Fruit fly (Drosophila melanogaster): Measurements from ENCODE around the gene dock.

dock gene

DNA sequence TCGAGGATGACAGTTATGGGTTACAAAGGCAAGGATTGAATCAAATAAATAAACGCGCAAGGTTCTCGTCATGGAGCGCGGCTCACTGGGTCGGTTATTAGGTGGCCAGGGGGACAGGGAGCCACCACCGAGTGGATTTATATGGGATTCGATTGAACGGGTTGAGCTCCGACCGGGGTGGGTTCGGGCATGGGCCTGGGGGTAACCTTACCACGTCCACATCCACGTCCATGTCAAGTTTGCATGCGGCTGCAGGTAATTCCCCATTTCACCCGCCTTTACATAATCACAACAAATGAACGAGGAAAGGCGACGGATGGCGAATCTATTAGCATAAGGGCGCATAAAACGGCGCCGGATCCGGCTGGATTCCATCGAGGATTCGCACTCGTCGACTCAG is 34.1 kb downstream of the dock start, which contains the start of gene CG13950:
TSS of gene CG13950 (plus strand) at position 301 of the 400 bp plus-strand sequence.
- TF ChIP-seq jim (GFP tag; optimal IDR thresholded peaks at IDR 0.05) (no peak), Vsx2 (GFP tag; optimal IDR thresholded peaks at IDR 0.05; ENCODE audit: partially characterized antibody) (no peak), foxo (GFP tag; optimal IDR thresholded peaks at IDR 0.05) (no peak), Sp1 (GFP tag; optimal IDR thresholded peaks at IDR 0.05) (no peak), rgr (GFP tag; optimal IDR thresholded peaks at IDR 0.05) (no peak), tai (GFP tag; optimal IDR thresholded peaks at IDR 0.05) (no peak), br (GFP tag; optimal IDR thresholded peaks at IDR 0.05) (no peak), pan (optimal IDR thresholded peaks at IDR 0.05) (no peak), fru (GFP tag; optimal IDR thresholded peaks at IDR 0.05) (no peak), sage (GFP tag; optimal IDR thresholded peaks at IDR 0.05) (no peak), dsf (GFP tag; optimal IDR thresholded peaks at IDR 0.05; ENCODE audit: borderline replicate concordance) (no peak), Rel (GFP tag; optimal IDR thresholded peaks at IDR 0.05) (no peak), Rel (tag; optimal IDR thresholded peaks at IDR 0.05) (no peak), OdsH (GFP tag; optimal IDR thresholded peaks at IDR 0.05) (no peak)

DNA sequence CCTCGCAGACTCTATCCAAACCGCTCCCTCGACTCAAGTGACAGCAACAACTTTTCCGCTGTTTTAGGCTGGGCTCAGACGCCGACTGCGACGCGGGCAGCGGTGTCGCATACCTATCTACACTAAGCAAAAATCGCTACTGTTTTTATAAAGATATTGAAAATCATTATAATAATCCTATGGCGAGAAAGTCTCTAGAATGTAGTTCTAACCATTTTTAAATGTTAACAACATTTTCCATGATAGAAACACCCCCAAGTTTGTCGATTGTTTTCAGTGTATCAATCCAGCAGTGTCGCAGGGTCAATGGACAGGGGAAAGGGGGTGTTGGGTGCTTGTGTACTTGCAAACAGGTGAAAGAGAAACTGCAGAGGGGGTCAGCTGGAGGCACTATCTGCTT is 40.1 kb downstream of the dock start:
- peak; percentile 92 for TF ChIP-seq dsf (GFP tag; optimal IDR thresholded peaks at IDR 0.05; ENCODE audit: borderline replicate concordance)
- peak; percentile 99 for TF ChIP-seq ey (GFP tag; optimal IDR thresholded peaks at IDR 0.05)
- TF ChIP-seq foxo (GFP tag; optimal IDR thresholded peaks at IDR 0.05): peak; percentile 96 to 99
- no peak for TF ChIP-seq usp (GFP tag; optimal IDR thresholded peaks at IDR 0.05)
- TF ChIP-seq dmrt93B (GFP tag; optimal IDR thresholded peaks at IDR 0.05): peak; percentile 93
- peak; percentile 92 for TF ChIP-seq GATAd (GFP tag; optimal IDR thresholded peaks at IDR 0.05)
- TF ChIP-seq Hr78 (GFP tag; optimal IDR thresholded peaks at IDR 0.05): no peak
- TF ChIP-seq Vsx2 (GFP tag; optimal IDR thresholded peaks at IDR 0.05; ENCODE audit: partially characterized antibody): no peak
- TF ChIP-seq HLH106 (tag; optimal IDR thresholded peaks at IDR 0.05): peak; percentile 98
- TF ChIP-seq lola (GFP tag; optimal IDR thresholded peaks at IDR 0.05): no peak
- peak; percentile 99 for TF ChIP-seq fru (GFP tag; optimal IDR thresholded peaks at IDR 0.05)
- TF ChIP-seq sage (GFP tag; optimal IDR thresholded peaks at IDR 0.05): peak; percentile 98
- peak; percentile 96 for TF ChIP-seq sv (GFP tag; optimal IDR thresholded peaks at IDR 0.05)
- TF ChIP-seq Mio (GFP tag; optimal IDR thresholded peaks at IDR 0.05): peak; percentile 88
- no peak for TF ChIP-seq Dfd (GFP tag; optimal IDR thresholded peaks at IDR 0.05)
- no peak for TF ChIP-seq pan (optimal IDR thresholded peaks at IDR 0.05)
- TF ChIP-seq OdsH (GFP tag; optimal IDR thresholded peaks at IDR 0.05): peak; percentile 98
- TF ChIP-seq brk (GFP tag; optimal IDR thresholded peaks at IDR 0.05): peak; percentile 97
- peak; percentile 97 for TF ChIP-seq CG32264 (GFP tag; optimal IDR thresholded peaks at IDR 0.05)
- TF ChIP-seq Myc (optimal IDR thresholded peaks at IDR 0.05): no peak
- peak; percentile 95 for TF ChIP-seq CG9705 (GFP tag; optimal IDR thresholded peaks at IDR 0.05)
- TF ChIP-seq Hnf4 (GFP tag; optimal IDR thresholded peaks at IDR 0.05): peak; percentile 99
- no peak for TF ChIP-seq N (GFP tag; optimal IDR thresholded peaks at IDR 0.05)
- TF ChIP-seq h (GFP tag; optimal IDR thresholded peaks at IDR 0.05): peak; percentile 99
- TF ChIP-seq rgr (GFP tag; optimal IDR thresholded peaks at IDR 0.05): peak; percentile 99
- peak; percentile 99 for TF ChIP-seq br (GFP tag; optimal IDR thresholded peaks at IDR 0.05)
- peak; percentile 95 for TF ChIP-seq woc (GFP tag; optimal IDR thresholded peaks at IDR 0.05)
- peak; percentile 97 for TF ChIP-seq psq (GFP tag; optimal IDR thresholded peaks at IDR 0.05)
- peak; percentile 93 for TF ChIP-seq Rel (GFP tag; optimal IDR thresholded peaks at IDR 0.05)
- TF ChIP-seq Rel (tag; optimal IDR thresholded peaks at IDR 0.05): peak; percentile 84
- TF ChIP-seq jim (GFP tag; optimal IDR thresholded peaks at IDR 0.05): peak; percentile 38
- TF ChIP-seq Jra (GFP tag; optimal IDR thresholded peaks at IDR 0.05): peak; percentile 95
- TF ChIP-seq Dif (GFP tag; optimal IDR thresholded peaks at IDR 0.05; ENCODE audit: partially characterized antibody): no peak
- TF ChIP-seq tai (GFP tag; optimal IDR thresholded peaks at IDR 0.05): no peak
- peak; percentile 97 for TF ChIP-seq Sp1 (GFP tag; optimal IDR thresholded peaks at IDR 0.05)
- TF ChIP-seq CrebA (GFP tag; optimal IDR thresholded peaks at IDR 0.05; ENCODE audit: borderline replicate concordance): peak; percentile 94
- no peak for TF ChIP-seq Abd-B (GFP tag; optimal IDR thresholded peaks at IDR 0.05)
- peak; percentile 89 for TF ChIP-seq Hr83 (GFP tag; optimal IDR thresholded peaks at IDR 0.05; ENCODE audit: poor library complexity, severe bottlenecking)
- TF ChIP-seq dl (GFP tag; optimal IDR thresholded peaks at IDR 0.05; ENCODE audit: insufficient read depth in 1 of 2, partially characterized antibody in 2 of 2): no peak

All from whole organism, wandering third instar larva.